Worm (Caenorhabditis elegans): ENCODE data around the gene ZK1307.2.

DNA sequence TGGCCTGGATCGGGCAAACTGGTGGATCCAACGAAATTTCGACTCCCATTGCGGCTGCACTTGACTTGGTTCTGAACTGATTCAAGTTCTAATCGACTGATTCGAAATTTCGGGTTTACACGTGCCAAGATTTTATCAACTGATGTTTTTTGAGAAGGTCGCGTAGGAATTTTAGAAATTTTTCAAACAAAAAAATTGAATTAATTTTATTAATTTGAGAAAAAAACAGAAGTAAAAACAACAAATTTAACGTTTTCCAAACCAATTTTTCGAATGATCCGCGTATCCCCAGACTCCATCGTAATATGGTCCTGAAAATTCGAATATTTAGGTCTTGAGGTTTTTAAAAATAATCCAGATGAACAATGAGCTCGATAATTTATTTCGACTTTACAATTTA, 833 bp downstream of the ZK1307.2 start, which contains the start of gene ZK1307.3:
- no peak for TF ChIP-seq alr-1 (tag; optimal IDR thresholded peaks at IDR 0.05; ENCODE audit: borderline replicate concordance)
- TF ChIP-seq ama-1 (optimal IDR thresholded peaks at IDR 0.05): no peak
- no peak for TF ChIP-seq hlh-17 (GFP tag; optimal IDR thresholded peaks at IDR 0.05; ENCODE audit: borderline replicate concordance)
- no peak for TF ChIP-seq efl-1 (optimal IDR thresholded peaks at IDR 0.05)
- no peak for TF ChIP-seq efl-1 (GFP tag; optimal IDR thresholded peaks at IDR 0.05 in 1 of 2)

Measured in whole organism, L1 larva.